Fruit fly (Drosophila melanogaster) Kc167 (cell line): ENCODE results near the gene CG43407.

Experiments used
- Myc ChIP-seq: fragments of >200 bp; optimal IDR thresholded peaks from 2 replicates; lab custom pipeline; 2017; ENCODE audit warnings: missing external identifiers
- Sin3A ChIP-seq: fragments of >200 bp; optimal IDR thresholded peaks from 2 replicates; lab custom pipeline; 2018; ENCODE audit warnings: missing external identifiers
- h ChIP-seq: fragments of >200 bp; optimal IDR thresholded peaks from 3 replicates; lab custom pipeline; 2018; ENCODE audit warnings: missing external identifiers
- insv ChIP-seq: fragments of >200 bp; optimal IDR thresholded peaks from 3 replicates; lab custom pipeline; 2018; ENCODE audit warnings: missing external identifiers
- psq ChIP-seq: fragments of >200 bp; optimal IDR thresholded peaks from 2 replicates; lab custom pipeline; 2017; ENCODE audit warnings: missing external identifiers
- ttk ChIP-seq: sonication (Bioruptor generic); optimal IDR thresholded peaks from 2 replicates; lab custom pipeline; 2017; ENCODE audit warnings: missing external identifiers

Gene CG43407

dm6 chr3L:19085688-19086363 lies 32.6 kb upstream of the CG43407 start:
- TF ChIP-seq insv (lab: Kevin White, UChicago) (no peak), ttk (no peak), psq (lab: Kevin White, UChicago) (no peak), Sin3A (lab: Kevin White, UChicago) (no peak), h (lab: Kevin White, UChicago) (no peak), Myc (no peak)

dm6 chr3L:19083126-19083525 lies 29.9 kb upstream of the CG43407 start:
- TF ChIP-seq Myc (no peak), Sin3A (lab: Kevin White, UChicago) (no peak), ttk (no peak), h (lab: Kevin White, UChicago) (no peak)

- no peak for TF ChIP-seq Myc
- TF ChIP-seq ttk = no peak
- TF ChIP-seq Sin3A (lab: Kevin White, UChicago) = no peak
- no peak for TF ChIP-seq insv (lab: Kevin White, UChicago)
- no peak for TF ChIP-seq psq (lab: Kevin White, UChicago)
Observed at dm6 chr3L:19080926-19081700, 27.9 kb upstream of the CG43407 start.

- TF ChIP-seq Myc = no peak
- TF ChIP-seq psq (lab: Kevin White, UChicago) = no peak
- no peak for TF ChIP-seq insv (lab: Kevin White, UChicago)
- no peak for TF ChIP-seq ttk
- TF ChIP-seq Sin3A (lab: Kevin White, UChicago) = no peak
- TF ChIP-seq h (lab: Kevin White, UChicago) = no peak
Observed at dm6 chr3L:19079798-19080691, 26.9 kb upstream of the CG43407 start.

dm6 chr3L:19079067-19079466 lies 25.9 kb upstream of the CG43407 start:
- no peak for TF ChIP-seq psq (lab: Kevin White, UChicago)
- TF ChIP-seq ttk = no peak
- TF ChIP-seq insv (lab: Kevin White, UChicago) = no peak
- TF ChIP-seq Myc = no peak
- TF ChIP-seq h (lab: Kevin White, UChicago) = no peak
- no peak for TF ChIP-seq Sin3A (lab: Kevin White, UChicago)

dm6 chr3L:19078444-19078843 lies 25.3 kb upstream of the CG43407 start:
- no peak for TF ChIP-seq h (lab: Kevin White, UChicago)
- TF ChIP-seq psq (lab: Kevin White, UChicago) = no peak

dm6 chr3L:19075976-19076375 lies 22.8 kb upstream of the CG43407 start:
- TF ChIP-seq Myc (no peak), Sin3A (lab: Kevin White, UChicago) (no peak), ttk (no peak), h (lab: Kevin White, UChicago) (no peak), insv (lab: Kevin White, UChicago) (no peak), psq (lab: Kevin White, UChicago) (no peak)

dm6 chr3L:19074673-19075402 lies 21.6 kb upstream of the CG43407 start:
- no peak for TF ChIP-seq psq (lab: Kevin White, UChicago)
- TF ChIP-seq h (lab: Kevin White, UChicago) = no peak
- no peak for TF ChIP-seq Myc
- TF ChIP-seq Sin3A (lab: Kevin White, UChicago) = no peak
- no peak for TF ChIP-seq insv (lab: Kevin White, UChicago)
- TF ChIP-seq ttk = no peak

- TF ChIP-seq ttk (no peak), insv (lab: Kevin White, UChicago) (no peak), psq (lab: Kevin White, UChicago) (no peak), h (lab: Kevin White, UChicago) (no peak), Sin3A (lab: Kevin White, UChicago) (no peak), Myc (no peak)
Observed at dm6 chr3L:19073909-19074239, 20.7 kb upstream of the CG43407 start.

dm6 chr3L:19073029-19073908 lies 20.1 kb upstream of the CG43407 start:
- TF ChIP-seq h (lab: Kevin White, UChicago) (no peak), Sin3A (lab: Kevin White, UChicago) (no peak), psq (lab: Kevin White, UChicago) (no peak), Myc (no peak)

- TF ChIP-seq ttk (no peak), Myc (no peak), psq (lab: Kevin White, UChicago) (no peak), h (lab: Kevin White, UChicago) (no peak), insv (lab: Kevin White, UChicago) (no peak), Sin3A (lab: Kevin White, UChicago) (no peak)
Observed at dm6 chr3L:19072177-19072603, 19.0 kb upstream of the CG43407 start.
